Worm (Caenorhabditis elegans) whole organism, L2 larva: ENCODE measurements around the gene bath-4.

Experiments
- aly-2 ChIP-seq: fragments of 150-350 bp; optimal IDR thresholded peaks from 2 replicates; lab custom pipeline; 2014; ENCODE audit warnings: missing biosample characterization, missing genetic modification characterization
- ama-1 ChIP-seq: fragments of 150-350 bp; optimal IDR thresholded peaks from 2 replicates; lab custom pipeline; 2018; ENCODE audit warnings: inconsistent platforms
- ceh-16 ChIP-seq: fragments of 150-350 bp; optimal IDR thresholded peaks from 2 replicates; lab custom pipeline; 2014; ENCODE audit warnings: missing biosample characterization, missing genetic modification characterization
- nhr-237 ChIP-seq: fragments of 150-350 bp; optimal IDR thresholded peaks from 2 replicates; lab custom pipeline; 2014; ENCODE audit warnings: missing biosample characterization, missing genetic modification characterization
- nhr-6 ChIP-seq: fragments of 150-350 bp; optimal IDR thresholded peaks from 2 replicates; lab custom pipeline; 2014; ENCODE audit warnings: missing biosample characterization, missing genetic modification characterization

DNA sequence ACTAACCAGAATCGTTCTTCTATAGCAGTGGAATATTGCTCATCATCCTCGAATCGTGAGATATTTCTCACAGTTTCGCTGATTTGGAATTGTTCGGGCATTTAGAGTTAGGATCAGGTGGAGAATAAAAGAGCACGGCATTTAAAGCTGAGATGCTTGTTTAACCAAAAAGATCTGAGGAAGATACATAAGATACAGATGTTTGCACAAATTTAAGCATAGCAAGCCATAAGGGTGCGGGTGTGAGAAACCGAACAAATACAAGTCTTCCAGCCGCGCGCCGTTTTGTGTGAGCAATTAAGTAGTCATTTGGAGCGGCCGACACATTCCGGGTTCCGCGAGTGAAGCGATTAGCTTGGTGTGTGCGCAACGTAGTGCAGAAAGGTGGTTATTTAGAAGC lies 31.4 kb downstream of the bath-4 start, which contains the start of gene math-7:
- no peak for TF ChIP-seq ama-1
- no peak for TF ChIP-seq aly-2
- no peak for TF ChIP-seq nhr-6 (tag; lab: Kevin White, UChicago)
- TF ChIP-seq nhr-237 (tag; lab: Kevin White, UChicago): no peak
- no peak for TF ChIP-seq ceh-16
